Worm (Caenorhabditis elegans): Measurements from ENCODE around the gene srd-33.

DNA sequence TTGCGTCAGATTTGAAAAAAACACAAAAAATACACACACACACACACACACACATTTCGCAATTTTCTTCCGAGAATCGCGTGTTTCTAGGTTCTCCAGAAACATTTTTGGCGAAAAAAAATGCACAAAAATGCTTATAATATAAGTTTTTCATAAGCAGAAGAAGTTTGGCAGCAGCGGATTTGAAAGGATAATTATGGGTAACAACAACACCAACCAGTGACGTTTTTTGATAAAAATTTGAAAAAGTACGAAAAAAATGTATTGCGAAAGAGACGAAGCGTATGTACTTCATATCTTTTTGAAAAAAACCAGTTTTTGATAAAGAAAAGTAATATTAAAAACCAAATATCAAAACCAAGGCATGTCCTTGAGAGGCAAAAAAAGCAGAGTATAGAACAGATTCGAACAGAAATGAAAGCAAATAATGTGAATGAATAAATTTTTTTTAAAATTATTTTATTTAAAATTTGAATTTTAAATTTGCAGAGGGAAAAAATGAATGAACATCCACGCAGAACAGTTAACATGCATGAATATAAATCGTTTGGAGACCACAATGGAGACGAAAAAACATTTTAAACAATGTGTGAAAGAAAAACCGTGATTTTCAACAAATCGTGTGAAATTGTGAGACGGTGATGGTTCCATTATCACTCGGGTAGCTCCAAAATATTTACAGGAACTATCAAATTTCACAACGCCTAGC lies 48.3 kb upstream of the srd-33 start:
- TF ChIP-seq zag-1 (tag; optimal IDR thresholded peaks at IDR 0.05) (no peak), R02D3.7 (tag; optimal IDR thresholded peaks at IDR 0.05) (no peak), nhr-11 (tag; optimal IDR thresholded peaks at IDR 0.05) (no peak), nhr-76 (tag; optimal IDR thresholded peaks at IDR 0.05) (no peak), nhr-12 (tag; optimal IDR thresholded peaks at IDR 0.05) (no peak), fos-1 (tag; optimal IDR thresholded peaks at IDR 0.05) (no peak), pha-4 (tag; optimal IDR thresholded peaks at IDR 0.05) (peak; percentile 30), nfya-1 (tag; optimal IDR thresholded peaks at IDR 0.05; ENCODE audit: insufficient read depth) (peak; percentile 5), unc-62 (GFP tag; optimal IDR thresholded peaks at IDR 0.05) (no peak), nhr-237 (tag; optimal IDR thresholded peaks at IDR 0.05) (no peak), nhr-67 (tag; optimal IDR thresholded peaks at IDR 0.05) (no peak), ama-1 (optimal IDR thresholded peaks at IDR 0.05) (peak; percentile 90)
